Worm (Caenorhabditis elegans) whole organism, late embryonic: ENCODE results near the gene lips-11.

Experiments
- T23F11.4 ChIP-seq: fragments of 200-800 bp; sonication (Bioruptor generic); optimal IDR thresholded peaks from 2 replicates; lab custom pipeline; 2018; ENCODE audit warnings: mild to moderate bottlenecking, missing genetic modification characterization, missing compliant biosample characterization
- ets-4 ChIP-seq: sonication (generic microtip); optimal IDR thresholded peaks from 2 replicates; lab custom pipeline; 2016; ENCODE audit warnings: missing genetic modification characterization, missing compliant biosample characterization
- fkh-10 ChIP-seq: fragments of 150-350 bp; optimal IDR thresholded peaks from 2 replicates; lab custom pipeline; 2014; ENCODE audit warnings: missing biosample characterization, missing genetic modification reagents, missing genetic modification characterization
- pqm-1 ChIP-seq: sonication (generic microtip); optimal IDR thresholded peaks from 2 replicates; lab custom pipeline; 2016; ENCODE audit warnings: missing genetic modification characterization, missing compliant biosample characterization
- sox-4 ChIP-seq: sonication (generic microtip); optimal IDR thresholded peaks from 2 replicates; lab custom pipeline; 2017; ENCODE audit warnings: mild to moderate bottlenecking, missing genetic modification characterization, inconsistent platforms, missing compliant biosample characterization
- unc-86 ChIP-seq: sonication (generic microtip); optimal IDR thresholded peaks from 2 replicates; lab custom pipeline; 2016; ENCODE audit warnings: missing genetic modification characterization, missing compliant biosample characterization

DNA sequence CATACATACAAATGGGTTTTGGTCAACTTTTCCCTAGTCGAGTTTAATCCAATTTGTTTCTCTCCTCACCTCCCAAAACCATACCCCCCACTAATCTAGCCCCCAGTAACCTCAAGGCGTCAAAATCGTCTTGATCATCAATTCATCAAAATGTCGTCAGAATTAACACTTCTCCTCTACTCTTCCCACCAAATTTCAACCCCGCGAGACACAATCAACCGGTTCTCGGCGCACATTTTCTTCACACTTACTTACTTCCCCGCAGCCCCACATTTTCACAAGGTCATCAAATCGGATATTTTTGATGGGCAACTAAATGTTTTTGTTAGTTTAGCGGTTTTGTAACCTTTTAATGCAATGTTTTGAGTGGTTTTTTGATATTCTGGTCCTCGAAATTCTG lies 20.1 kb downstream of the lips-11 start:
- TF ChIP-seq sox-4 (tag; lab: Kevin White, UChicago) (no peak), fkh-10 (GFP tag; lab: Kevin White, UChicago) (no peak), unc-86 (tag; lab: Kevin White, UChicago) (no peak), pqm-1 (tag; lab: Kevin White, UChicago) (no peak), ets-4 (no peak), T23F11.4 (GFP tag; lab: Kevin White, UChicago) (no peak)
